Fruit fly (Drosophila melanogaster) whole organism, embryonic: Measurements from ENCODE around the gene CG17027.

ENCODE experiments used
- Antp ChIP-seq: fragments of 200-800 bp; sonication (Bioruptor generic); optimal IDR thresholded peaks from 3 replicates; lab custom pipeline; 2016; ENCODE audit warnings: missing biosample characterization, missing genetic modification characterization
- BEAF-32 ChIP-seq: fragments of 200-800 bp; sonication (Bioruptor generic); optimal IDR thresholded peaks from 3 replicates; lab custom pipeline; 2017; ENCODE audit warnings: missing biosample characterization, missing genetic modification characterization, mild to moderate bottlenecking, moderate library complexity, missing genetic modification reagents
- BtbVII ChIP-seq: fragments of 200-800 bp; sonication (Bioruptor generic); optimal IDR thresholded peaks from 3 replicates; lab custom pipeline; 2017; ENCODE audit warnings: missing biosample characterization, mild to moderate bottlenecking, missing genetic modification characterization
- CG1024 ChIP-seq: fragments of 200-800 bp; sonication (Bioruptor generic); IDR thresholded peaks from 2 replicates; pipeline ENCODE4 v1.3.6; 2022; ENCODE audit warnings: missing biosample characterization, missing genetic modification characterization
- CG10979 ChIP-seq: fragments of 200-800 bp; sonication (Bioruptor generic); optimal IDR thresholded peaks from 2 replicates; lab custom pipeline; 2018; ENCODE audit warnings: missing biosample characterization, mild to moderate bottlenecking, missing genetic modification characterization, moderate library complexity
- CG12299 ChIP-seq: fragments of 200-800 bp; sonication (Bioruptor generic); optimal IDR thresholded peaks from 2 replicates; lab custom pipeline; 2018; ENCODE audit warnings: missing biosample characterization, mild to moderate bottlenecking, missing genetic modification characterization
- CG13894 ChIP-seq: fragments of 200-800 bp; sonication (Bioruptor generic); optimal IDR thresholded peaks from 3 replicates; lab custom pipeline; 2018; ENCODE audit warnings: missing biosample characterization, mild to moderate bottlenecking, missing genetic modification characterization, moderate library complexity
- CG14050 ChIP-seq: fragments of 200-800 bp; sonication (Bioruptor generic); IDR thresholded peaks from 3 replicates; pipeline ENCODE4 v1.3.6; 2022; ENCODE audit warnings: missing biosample characterization, missing genetic modification characterization
- CG15073 ChIP-seq: fragments of 200-800 bp; sonication (Bioruptor generic); optimal IDR thresholded peaks from 2 replicates; lab custom pipeline; 2016; ENCODE audit warnings: missing biosample characterization, missing genetic modification characterization
- CG17385 ChIP-seq: fragments of 200-800 bp; sonication (Bioruptor generic); optimal IDR thresholded peaks from 3 replicates; lab custom pipeline; 2018; ENCODE audit warnings: missing biosample characterization, mild to moderate bottlenecking, missing genetic modification characterization
- CG17912 ChIP-seq: fragments of 200-800 bp; sonication (Bioruptor generic); optimal IDR thresholded peaks from 2 replicates; lab custom pipeline; 2018; ENCODE audit warnings: missing biosample characterization, mild to moderate bottlenecking, missing genetic modification characterization
- CG1792 ChIP-seq: fragments of 200-800 bp; sonication (Bioruptor generic); optimal IDR thresholded peaks from 2 replicates; lab custom pipeline; 2016; ENCODE audit warnings: missing biosample characterization, missing genetic modification characterization
- CG18619 ChIP-seq: fragments of 200-800 bp; sonication (Bioruptor generic); optimal IDR thresholded peaks from 3 replicates; lab custom pipeline; 2017; ENCODE audit warnings: missing biosample characterization, mild to moderate bottlenecking, missing genetic modification characterization
- CG31224 ChIP-seq: fragments of 200-800 bp; sonication (Bioruptor generic); IDR thresholded peaks from 2 replicates; pipeline ENCODE4 v1.3.6; 2022; ENCODE audit warnings: missing biosample characterization, missing genetic modification characterization
- CG34376 ChIP-seq: fragments of 200-800 bp; sonication (Bioruptor generic); optimal IDR thresholded peaks from 2 replicates; lab custom pipeline; 2018; ENCODE audit warnings: missing biosample characterization, mild to moderate bottlenecking, missing genetic modification characterization
- CG3995 ChIP-seq: fragments of 200-800 bp; sonication (Bioruptor generic); optimal IDR thresholded peaks from 3 replicates; lab custom pipeline; 2016; ENCODE audit warnings: missing biosample characterization, missing genetic modification characterization
- CkIIα-i1 ChIP-seq: fragments of 200-800 bp; sonication (Bioruptor generic); IDR thresholded peaks from 2 replicates; pipeline ENCODE4 v1.3.6; 2022; ENCODE audit warnings: missing biosample characterization, missing genetic modification characterization
- D19A ChIP-seq: fragments of 200-800 bp; optimal IDR thresholded peaks from 3 replicates; lab custom pipeline; 2019; ENCODE audit warnings: missing biosample characterization, mild to moderate bottlenecking, missing genetic modification characterization, moderate library complexity
- Dref ChIP-seq: fragments of 200-800 bp; sonication (Bioruptor generic); IDR thresholded peaks from 2 replicates; pipeline ENCODE4 v1.3.6; 2022; ENCODE audit warnings: missing biosample characterization, missing genetic modification characterization
- H2.0 ChIP-seq: fragments of 200-800 bp; sonication (Bioruptor generic); IDR thresholded peaks from 2 replicates; pipeline ENCODE4 v1.3.6; 2022; ENCODE audit warnings: missing biosample characterization, missing genetic modification characterization
- HHEX ChIP-seq: fragments of 200-800 bp; sonication (Bioruptor generic); optimal IDR thresholded peaks from 3 replicates; lab custom pipeline; 2017; ENCODE audit warnings: missing biosample characterization, mild to moderate bottlenecking, missing genetic modification characterization, missing genetic modification reagents
- Hmr ChIP-seq: fragments of 200-800 bp; sonication (Bioruptor generic); optimal IDR thresholded peaks from 3 replicates; lab custom pipeline; 2017; ENCODE audit warnings: mild to moderate bottlenecking, missing biosample characterization, missing genetic modification reagents, missing genetic modification characterization
- Hr39 ChIP-seq: fragments of >200 bp; optimal IDR thresholded peaks from 2 replicates; lab custom pipeline; 2017
- MBD-R2 ChIP-seq: fragments of 200-800 bp; sonication (Bioruptor generic); IDR thresholded peaks from 2 replicates; pipeline ENCODE4 v1.3.6; 2022; ENCODE audit warnings: missing biosample characterization, missing genetic modification characterization
- Poxn ChIP-seq: fragments of 200-800 bp; sonication (Bioruptor generic); IDR thresholded peaks from 2 replicates; pipeline ENCODE4 v1.3.6; 2022; ENCODE audit warnings: missing biosample characterization, missing genetic modification characterization
- Six4 ChIP-seq: fragments of 200-800 bp; sonication (Bioruptor generic); optimal IDR thresholded peaks from 2 replicates; lab custom pipeline; 2016; ENCODE audit warnings: missing biosample characterization, missing genetic modification characterization
- Sox100B ChIP-seq: fragments of 200-800 bp; sonication (Bioruptor generic); optimal IDR thresholded peaks from 3 replicates; lab custom pipeline; 2018; ENCODE audit warnings: missing biosample characterization, mild to moderate bottlenecking, missing genetic modification characterization
- TFAM ChIP-seq: fragments of 200-800 bp; sonication (Bioruptor generic); optimal IDR thresholded peaks from 2 replicates; lab custom pipeline; 2017; ENCODE audit warnings: missing biosample characterization, missing genetic modification characterization, inconsistent platforms
- Xrp1 ChIP-seq: fragments of 200-800 bp; sonication (Bioruptor generic); IDR thresholded peaks from 2 replicates; pipeline ENCODE4 v1.3.6; 2022; ENCODE audit warnings: missing biosample characterization, missing genetic modification characterization
- btn ChIP-seq: fragments of 200-800 bp; sonication (Bioruptor generic); optimal IDR thresholded peaks from 2 replicates; lab custom pipeline; 2016; ENCODE audit warnings: missing biosample characterization, missing genetic modification characterization
- cato ChIP-seq: fragments of 200-800 bp; sonication (Bioruptor generic); optimal IDR thresholded peaks from 2 replicates; lab custom pipeline; 2016; ENCODE audit warnings: missing biosample characterization, missing genetic modification characterization, borderline replicate concordance
- chinmo ChIP-seq: fragments of 200-800 bp; sonication (Bioruptor generic); IDR thresholded peaks from 4 replicates; pipeline ENCODE4 v1.3.6; 2022; ENCODE audit warnings: missing biosample characterization, missing genetic modification characterization; ENCODE audit not compliant: partially characterized antibody
- cwo ChIP-seq: fragments of 200-800 bp; sonication (Bioruptor generic); optimal IDR thresholded peaks from 3 replicates; lab custom pipeline; 2017; ENCODE audit warnings: missing biosample characterization, missing genetic modification characterization, mild to moderate bottlenecking, moderate library complexity, missing genetic modification reagents
- ewg ChIP-seq: fragments of 200-800 bp; sonication (Bioruptor generic); optimal IDR thresholded peaks from 3 replicates; lab custom pipeline; 2017; ENCODE audit warnings: mild to moderate bottlenecking, missing biosample characterization, missing genetic modification reagents, missing genetic modification characterization
- gfzf ChIP-seq: fragments of 200-800 bp; sonication (Bioruptor generic); optimal IDR thresholded peaks from 2 replicates; lab custom pipeline; 2016; ENCODE audit warnings: missing biosample characterization, mild to moderate bottlenecking, missing genetic modification characterization, moderate library complexity
- h ChIP-seq: fragments of >200 bp; optimal IDR thresholded peaks from 2 replicates; lab custom pipeline; 2017
- kni ChIP-seq: fragments of 200-800 bp; sonication (Bioruptor generic); optimal IDR thresholded peaks from 3 replicates; lab custom pipeline; 2017; ENCODE audit warnings: mild to moderate bottlenecking, missing biosample characterization, missing genetic modification reagents, missing genetic modification characterization
- lov ChIP-seq, 2 experiments: fragments of 200-800 bp in 1 of 2; fragments of >200 bp in 1 of 2; sonication (Bioruptor generic) in 1 of 2; IDR thresholded peaks in 1 of 2; optimal IDR thresholded peaks in 1 of 2; 2 replicates in 1 of 2; 3 replicates in 1 of 2; pipeline versions ENCODE4 v1.3.6 to Lab custom; 2017 to 2022; ENCODE audit warnings: missing biosample characterization in 1 of 2, missing genetic modification characterization in 1 of 2
- nerfin-2 ChIP-seq: fragments of 200-800 bp; sonication (Bioruptor generic); IDR thresholded peaks from 2 replicates; pipeline ENCODE4 v1.3.6; 2022; ENCODE audit warnings: missing biosample characterization, missing genetic modification characterization; ENCODE audit not compliant: partially characterized antibody
- nom ChIP-seq: fragments of 200-800 bp; sonication (Bioruptor generic); optimal IDR thresholded peaks from 2 replicates; lab custom pipeline; 2017; ENCODE audit warnings: missing biosample characterization, missing genetic modification characterization, mild to moderate bottlenecking, moderate library complexity, missing genetic modification reagents
- pan ChIP-seq, 4 experiments: fragments of >200 bp in 3 of 4; fragments of 200-800 bp in 1 of 4; sonication (Bioruptor generic) in 1 of 4; optimal IDR thresholded peaks in 3 of 4; IDR thresholded peaks in 1 of 4; 2 replicates each; pipeline versions ENCODE4 v1.3.6 to Lab custom; 2017 to 2022; ENCODE audit warnings: missing biosample characterization in 2 of 4, missing genetic modification characterization in 2 of 4, mixed read lengths in 1 of 4
- pho ChIP-seq: fragments of 200-800 bp; sonication (Bioruptor generic); optimal IDR thresholded peaks from 2 replicates; lab custom pipeline; 2016; ENCODE audit warnings: missing biosample characterization, missing genetic modification characterization
- psq ChIP-seq: fragments of 200-800 bp; sonication (Bioruptor generic); optimal IDR thresholded peaks from 2 replicates; lab custom pipeline; 2017; ENCODE audit warnings: missing biosample characterization, missing genetic modification characterization
- repo ChIP-seq: fragments of 200-800 bp; sonication (Bioruptor generic); optimal IDR thresholded peaks from 2 replicates; lab custom pipeline; 2016; ENCODE audit warnings: missing biosample characterization, missing genetic modification characterization
- salm ChIP-seq: fragments of 200-800 bp; sonication (Bioruptor generic); optimal IDR thresholded peaks from 2 replicates; lab custom pipeline; 2018; ENCODE audit warnings: missing biosample characterization, mild to moderate bottlenecking, missing genetic modification characterization
- tgo ChIP-seq: fragments of 200-800 bp; sonication (Bioruptor generic); IDR thresholded peaks from 3 replicates; pipeline ENCODE4 v1.3.6; 2022; ENCODE audit warnings: missing biosample characterization, missing genetic modification characterization
- trh ChIP-seq: fragments of 200-800 bp; sonication (Bioruptor generic); optimal IDR thresholded peaks from 2 replicates; lab custom pipeline; 2016; ENCODE audit warnings: missing biosample characterization, missing genetic modification characterization
- tup ChIP-seq: fragments of 200-800 bp; sonication (Bioruptor generic); optimal IDR thresholded peaks from 2 replicates; lab custom pipeline; 2016; ENCODE audit warnings: missing biosample characterization, mild to moderate bottlenecking, missing genetic modification characterization, moderate library complexity

CG17027 gene

dm6 chr3L:16011319-16012210 is 31.7 kb downstream of the CG17027 start, which contains the start of gene mib1 (continued):
- TF ChIP-seq CG18619 (GFP tag; lab: Kevin White, UChicago) = no peak
- TF ChIP-seq btn (GFP tag; lab: Kevin White, UChicago) = no peak
- no peak for TF ChIP-seq BtbVII (GFP tag; lab: Kevin White, UChicago)
- no peak for TF ChIP-seq Six4 (GFP tag; lab: Kevin White, UChicago)
- TF ChIP-seq cato (GFP tag; lab: Kevin White, UChicago) = no peak
- TF ChIP-seq CG17385 (GFP tag; lab: Kevin White, UChicago) = peak; percentile 6
- TF ChIP-seq CG12299 = peak; percentile 47
- peak; percentile 3 for TF ChIP-seq cwo (GFP tag; lab: Kevin White, UChicago)
- TF ChIP-seq Dref (GFP tag; lab: Robert Waterston, UW) = peak; percentile 54
- TF ChIP-seq CkIIα-i1 (GFP tag; lab: Robert Waterston, UW) = no peak
- no peak for TF ChIP-seq tgo
- no peak for TF ChIP-seq tup (GFP tag; lab: Kevin White, UChicago)
- no peak for TF ChIP-seq TFAM (GFP tag; lab: Kevin White, UChicago)
- TF ChIP-seq ewg (GFP tag; lab: Kevin White, UChicago) = peak; percentile 32
- TF ChIP-seq salm (tag; lab: Kevin White, UChicago) = no peak
- peak; percentile 48 for TF ChIP-seq CG13894 (tag; lab: Kevin White, UChicago)
- no peak for TF ChIP-seq Xrp1 (GFP tag; lab: Robert Waterston, UW)
- no peak for TF ChIP-seq CG1792 (GFP tag; lab: Kevin White, UChicago)
- TF ChIP-seq chinmo (GFP tag; lab: Robert Waterston, UW) = peak; percentile 95; the same call in 3 of the 4 replicates
- peak; percentile 29 for TF ChIP-seq CG34376 (GFP tag; lab: Kevin White, UChicago)
- TF ChIP-seq pan (optimal IDR thresholded peaks at IDR 0.05; lab: Kevin White, UChicago) = no peak
- TF ChIP-seq pan (GFP tag; optimal IDR thresholded peaks at IDR 0.05 in 1 of 2, IDR thresholded peaks at IDR 0.05 in 1 of 2) = peak in 1 of 2 experiments; percentile 35
- no peak for TF ChIP-seq Sox100B (GFP tag; lab: Kevin White, UChicago)
- peak; percentile 91 for TF ChIP-seq Hmr (GFP tag; lab: Kevin White, UChicago)
- no peak for TF ChIP-seq trh (GFP tag; lab: Kevin White, UChicago)
- no peak for TF ChIP-seq H2.0 (GFP tag; lab: Robert Waterston, UW)
- peak; percentile 40 for TF ChIP-seq kni (GFP tag; lab: Kevin White, UChicago)
- TF ChIP-seq Hr39 = peak; percentile 65
- peak; percentile 19 for TF ChIP-seq CG10979
- no peak for TF ChIP-seq D19A (tag; lab: Kevin White, UChicago)
- TF ChIP-seq gfzf (GFP tag; lab: Kevin White, UChicago) = peak; percentile 97
- TF ChIP-seq BEAF-32 = peak; percentile 92
- TF ChIP-seq CG1024 (GFP tag; lab: Robert Waterston, UW) = no peak
- TF ChIP-seq lov (optimal IDR thresholded peaks at IDR 0.05; lab: Kevin White, UChicago) = no peak
- TF ChIP-seq lov (GFP tag; IDR thresholded peaks at IDR 0.05; lab: Robert Waterston, UW) = peak; percentile 62; the same call in 1 of the 3 replicates
- peak; percentile 81; the same call in 1 of the 2 replicates for TF ChIP-seq MBD-R2
- peak; percentile 53 for TF ChIP-seq CG3995 (GFP tag; lab: Kevin White, UChicago)
- no peak for TF ChIP-seq Poxn (GFP tag; lab: Robert Waterston, UW)
- TF ChIP-seq pho (GFP tag; lab: Kevin White, UChicago) = peak; percentile 38
- TF ChIP-seq nom = peak; percentile 76
- no peak for TF ChIP-seq CG15073 (GFP tag; lab: Kevin White, UChicago)
- no peak for TF ChIP-seq CG31224 (GFP tag; lab: Robert Waterston, UW)
- no peak for TF ChIP-seq CG17912 (GFP tag; lab: Kevin White, UChicago)
- TF ChIP-seq repo (GFP tag; lab: Kevin White, UChicago) = no peak
- TF ChIP-seq psq = peak; percentile 11
- no peak for TF ChIP-seq h (lab: Kevin White, UChicago)
- no peak for TF ChIP-seq CG14050 (GFP tag; lab: Robert Waterston, UW)
- TF ChIP-seq nerfin-2 (GFP tag; lab: Robert Waterston, UW) = peak; percentile 71
- TF ChIP-seq Antp = no peak
- peak; percentile 28 for TF ChIP-seq HHEX
